Worm (Caenorhabditis elegans): Measurements from ENCODE around the gene mlt-3.

The mlt-3 gene

ce11 chrIV:12207454-12207853, 19.5 kb downstream of the mlt-3 start:
- no peak for TF ChIP-seq K02D7.2 (tag; optimal IDR thresholded peaks at IDR 0.05)
- TF ChIP-seq lin-11 (tag; optimal IDR thresholded peaks at IDR 0.05): no peak
- TF ChIP-seq sdc-2 (tag; optimal IDR thresholded peaks at IDR 0.05): no peak
- TF ChIP-seq pros-1 (tag; optimal IDR thresholded peaks at IDR 0.05): no peak
- TF ChIP-seq fkh-6 (tag; optimal IDR thresholded peaks at IDR 0.05): no peak
- TF ChIP-seq fax-1 (tag; optimal IDR thresholded peaks at IDR 0.05): no peak

ce11 chrIV:12203968-12204367, 22.9 kb downstream of the mlt-3 start:
- TF ChIP-seq C38D4.7 (GFP tag; optimal IDR thresholded peaks at IDR 0.05): no peak
- no peak for TF ChIP-seq hlh-15 (tag; optimal IDR thresholded peaks at IDR 0.05)
- TF ChIP-seq ceh-22 (tag; optimal IDR thresholded peaks at IDR 0.05): no peak
- TF ChIP-seq T23F11.4 (GFP tag; optimal IDR thresholded peaks at IDR 0.05): no peak
- TF ChIP-seq gmeb-2 (tag; optimal IDR thresholded peaks at IDR 0.05): no peak
- TF ChIP-seq ceh-19 (GFP tag; optimal IDR thresholded peaks at IDR 0.05): no peak
- no peak for TF ChIP-seq nhr-11 (tag; optimal IDR thresholded peaks at IDR 0.05)
- TF ChIP-seq pros-1 (tag; optimal IDR thresholded peaks at IDR 0.05): no peak
- TF ChIP-seq ama-1 (optimal IDR thresholded peaks at IDR 0.05): no peak
- no peak for TF ChIP-seq ceh-14 (tag; optimal IDR thresholded peaks at IDR 0.05)
- no peak for TF ChIP-seq elt-4 (tag; optimal IDR thresholded peaks at IDR 0.05)
- no peak for TF ChIP-seq tbx-2 (tag; optimal IDR thresholded peaks at IDR 0.05)
- no peak for TF ChIP-seq ceh-34 (tag; optimal IDR thresholded peaks at IDR 0.05)
- TF ChIP-seq elt-2 (tag; optimal IDR thresholded peaks at IDR 0.05): no peak
- TF ChIP-seq pax-1 (tag; optimal IDR thresholded peaks at IDR 0.05): no peak
- TF ChIP-seq ceh-18 (tag; optimal IDR thresholded peaks at IDR 0.05): no peak

- TF ChIP-seq hlh-8 (tag; optimal IDR thresholded peaks at IDR 0.05) (no peak), T23F11.4 (GFP tag; optimal IDR thresholded peaks at IDR 0.05) (no peak), ama-1 (optimal IDR thresholded peaks at IDR 0.05) (no peak), madf-2 (tag; optimal IDR thresholded peaks at IDR 0.05) (no peak), hlh-15 (tag; optimal IDR thresholded peaks at IDR 0.05) (no peak), fkh-6 (tag; optimal IDR thresholded peaks at IDR 0.05) (no peak), unc-3 (GFP tag; conservative IDR thresholded peaks at IDR 0.05) (no peak), unc-3 (tag; optimal IDR thresholded peaks at IDR 0.05) (no peak), odd-2 (tag; optimal IDR thresholded peaks at IDR 0.05) (no peak), fax-1 (tag; optimal IDR thresholded peaks at IDR 0.05) (no peak), dmd-4 (tag; optimal IDR thresholded peaks at IDR 0.05; ENCODE audit: borderline replicate concordance) (no peak)
Measured at ce11 chrIV:12202949-12203348, 24.0 kb downstream of the mlt-3 start, which contains the start of gene F35G2.1. Gene F35G2.1, plus strand, starts transcription at chrIV:12203249.

ce11 chrIV:12202000-12202399, 24.9 kb downstream of the mlt-3 start:
- TF ChIP-seq ztf-16 (tag; optimal IDR thresholded peaks at IDR 0.05): no peak
- TF ChIP-seq hlh-6 (tag; optimal IDR thresholded peaks at IDR 0.05): no peak
- no peak for TF ChIP-seq hlh-15 (tag; optimal IDR thresholded peaks at IDR 0.05)
- TF ChIP-seq ceh-30 (tag; optimal IDR thresholded peaks at IDR 0.05): no peak
- TF ChIP-seq hlh-8 (tag; optimal IDR thresholded peaks at IDR 0.05): no peak
- no peak for TF ChIP-seq ceh-31 (tag; optimal IDR thresholded peaks at IDR 0.05)
- no peak for TF ChIP-seq unc-3 (GFP tag; conservative IDR thresholded peaks at IDR 0.05)
- TF ChIP-seq unc-3 (tag; optimal IDR thresholded peaks at IDR 0.05): no peak
- TF ChIP-seq pax-1 (tag; optimal IDR thresholded peaks at IDR 0.05): no peak
- TF ChIP-seq unc-86 (tag; optimal IDR thresholded peaks at IDR 0.05): no peak
- TF ChIP-seq ceh-24 (tag; optimal IDR thresholded peaks at IDR 0.05): no peak
- TF ChIP-seq nhr-232 (tag; optimal IDR thresholded peaks at IDR 0.05): no peak
- TF ChIP-seq ceh-48 (tag; optimal IDR thresholded peaks at IDR 0.05): no peak
- no peak for TF ChIP-seq K09A11.1 (tag; optimal IDR thresholded peaks at IDR 0.05; ENCODE audit: insufficient read depth)
- TF ChIP-seq hlh-30 (tag; optimal IDR thresholded peaks at IDR 0.05; ENCODE audit: insufficient read depth): no peak
- TF ChIP-seq unc-42 (tag; optimal IDR thresholded peaks at IDR 0.05): no peak
- no peak for TF ChIP-seq ets-4 (tag; optimal IDR thresholded peaks at IDR 0.05)
- no peak for TF ChIP-seq Y22D7AL.16 (tag; optimal IDR thresholded peaks at IDR 0.05)
- TF ChIP-seq fkh-6 (tag; optimal IDR thresholded peaks at IDR 0.05): no peak
